Fruit fly (Drosophila melanogaster) whole organism, prepupa: ENCODE results near the gene CG33700.

Experiments used
- CG11902 ChIP-seq: fragments of 200-800 bp; sonication (Bioruptor generic); optimal IDR thresholded peaks from 3 replicates; lab custom pipeline; 2016; ENCODE audit warnings: missing biosample characterization, missing genetic modification characterization
- Eip75B ChIP-seq: fragments of 200-800 bp; sonication (Bioruptor generic); optimal IDR thresholded peaks from 3 replicates; lab custom pipeline; 2016; ENCODE audit warnings: missing biosample characterization, missing genetic modification characterization
- Hr4 ChIP-seq: fragments of 200-800 bp; sonication (Bioruptor generic); optimal IDR thresholded peaks from 3 replicates; lab custom pipeline; 2016; ENCODE audit warnings: missing biosample characterization, missing genetic modification characterization
- achi ChIP-seq: fragments of 200-800 bp; sonication (Bioruptor generic); optimal IDR thresholded peaks from 3 replicates; lab custom pipeline; 2016; ENCODE audit warnings: missing biosample characterization, missing genetic modification characterization
- acj6 ChIP-seq: fragments of 200-800 bp; sonication (Bioruptor generic); optimal IDR thresholded peaks from 3 replicates; lab custom pipeline; 2016; ENCODE audit warnings: missing biosample characterization, missing genetic modification characterization
- eg ChIP-seq: fragments of 200-800 bp; sonication (Bioruptor generic); IDR thresholded peaks from 3 replicates; pipeline ENCODE4 v1.3.6; 2022; ENCODE audit warnings: missing biosample characterization, missing genetic modification characterization

- TF ChIP-seq acj6 (GFP tag; lab: Kevin White, UChicago) (no peak), Eip75B (no peak), achi (no peak), eg (GFP tag; lab: Robert Waterston, UW) (no peak), CG11902 (no peak), Hr4 (GFP tag; lab: Kevin White, UChicago) (no peak)
Observed at dm6 chr3L:9502856-9503255, 22.5 kb downstream of the CG33700 start.
